Worm (Caenorhabditis elegans) whole organism, L1 larva: Measurements from ENCODE around the gene col-157.

Experiments used
- C34B4.2 ChIP-seq: sonication (generic microtip); optimal IDR thresholded peaks from 2 replicates; lab custom pipeline; 2017; ENCODE audit warnings: mild to moderate bottlenecking, missing genetic modification characterization, missing compliant biosample characterization
- F16B12.6 ChIP-seq: fragments of 150-350 bp; optimal IDR thresholded peaks from 2 replicates; lab custom pipeline; 2014; ENCODE audit warnings: missing biosample characterization, missing genetic modification characterization
- Y116A8C.19 ChIP-seq: sonication (generic microtip); optimal IDR thresholded peaks from 2 replicates; lab custom pipeline; 2016; ENCODE audit warnings: missing compliant biosample characterization, missing genetic modification characterization, borderline replicate concordance
- aha-1 ChIP-seq: fragments of 150-350 bp; optimal IDR thresholded peaks from 2 replicates; lab custom pipeline; 2014; ENCODE audit warnings: missing biosample characterization, missing genetic modification characterization
- aly-2 ChIP-seq: fragments of 150-350 bp; optimal IDR thresholded peaks from 2 replicates; lab custom pipeline; 2014; ENCODE audit warnings: missing biosample characterization, missing genetic modification characterization
- ama-1 ChIP-seq: fragments of 150-350 bp; optimal IDR thresholded peaks from 2 replicates; lab custom pipeline; 2014
- blmp-1 ChIP-seq: fragments of 150-350 bp; optimal IDR thresholded peaks from 2 replicates; lab custom pipeline; 2014; ENCODE audit warnings: missing biosample characterization, missing genetic modification characterization
- ceh-8 ChIP-seq: fragments of 200-800 bp; sonication (Bioruptor generic); optimal IDR thresholded peaks from 2 replicates; lab custom pipeline; 2018; ENCODE audit warnings: mild to moderate bottlenecking, missing genetic modification characterization, moderate library complexity, missing compliant biosample characterization
- ceh-88 ChIP-seq: fragments of 200-800 bp; sonication (Bioruptor generic); IDR thresholded peaks from 2 replicates; pipeline ENCODE4 v1.3.6; 2022; ENCODE audit warnings: missing genetic modification characterization, missing compliant biosample characterization
- ces-1 ChIP-seq: fragments of 150-350 bp; optimal IDR thresholded peaks from 2 replicates; lab custom pipeline; 2014; ENCODE audit warnings: missing biosample characterization, missing genetic modification reagents, missing genetic modification characterization
- dpl-1 ChIP-seq, 3 experiments: fragments of 150-350 bp in 2 of 3; sonication (generic microtip) in 1 of 3; optimal IDR thresholded peaks; 2 replicates each; lab custom pipeline; 2014 to 2017; ENCODE audit warnings: missing biosample characterization in 3 of 3, missing genetic modification characterization in 3 of 3, missing genetic modification reagents in 3 of 3
- efl-1 ChIP-seq, 4 experiments: fragments of 150-350 bp; optimal IDR thresholded peaks in 3 of 4; peaks in 1 of 4; 1 replicate in 1 of 4; 2 replicates in 3 of 4; lab custom pipeline; 2014; ENCODE audit warnings: missing biosample characterization in 2 of 4, missing genetic modification characterization in 2 of 4, missing genetic modification reagents in 2 of 4
- ets-5 ChIP-seq: fragments of 200-800 bp; sonication (Bioruptor generic); IDR thresholded peaks from 2 replicates; pipeline ENCODE4 v1.3.6; 2022; ENCODE audit warnings: missing genetic modification characterization, missing compliant biosample characterization
- fkh-4 ChIP-seq: sonication (generic microtip); optimal IDR thresholded peaks from 2 replicates; lab custom pipeline; 2016; ENCODE audit warnings: missing compliant biosample characterization, missing genetic modification characterization, borderline replicate concordance
- hlh-17 ChIP-seq: fragments of 200-800 bp; sonication (Bioruptor generic); optimal IDR thresholded peaks from 2 replicates; lab custom pipeline; 2018; ENCODE audit warnings: missing genetic modification characterization, mild to moderate bottlenecking, missing compliant biosample characterization, moderate library complexity, borderline replicate concordance
- hpl-2 ChIP-seq: fragments of 150-350 bp; optimal IDR thresholded peaks from 2 replicates; lab custom pipeline; 2014; ENCODE audit warnings: missing biosample characterization, missing genetic modification reagents, missing genetic modification characterization
- lin-14 ChIP-seq: fragments of 200-800 bp; sonication (Bioruptor generic); optimal IDR thresholded peaks from 2 replicates; lab custom pipeline; 2018; ENCODE audit warnings: mild to moderate bottlenecking, missing genetic modification characterization, moderate library complexity, missing compliant biosample characterization
- lin-39 ChIP-seq: fragments of 150-350 bp; optimal IDR thresholded peaks from 2 replicates; lab custom pipeline; 2014; ENCODE audit warnings: missing biosample characterization, missing genetic modification reagents, missing genetic modification characterization
- lir-3 ChIP-seq: sonication (generic microtip); optimal IDR thresholded peaks from 2 replicates; lab custom pipeline; 2016; ENCODE audit warnings: mild to moderate bottlenecking, missing genetic modification characterization, moderate library complexity, missing compliant biosample characterization; ENCODE audit not compliant: poor library complexity
- mdl-1 ChIP-seq, 2 experiments: fragments of 150-350 bp; optimal IDR thresholded peaks; 2 replicates each; lab custom pipeline; 2014 to 2017; ENCODE audit warnings: missing biosample characterization in 2 of 2, missing genetic modification characterization in 2 of 2, inconsistent platforms in 1 of 2
- mef-2 ChIP-seq: fragments of 150-350 bp; optimal IDR thresholded peaks from 2 replicates; lab custom pipeline; 2014; ENCODE audit warnings: missing biosample characterization, missing genetic modification characterization
- mep-1 ChIP-seq: fragments of 150-350 bp; optimal IDR thresholded peaks from 2 replicates; lab custom pipeline; 2014; ENCODE audit warnings: missing biosample characterization, missing genetic modification characterization
- nhr-11 ChIP-seq: fragments of 150-350 bp; optimal IDR thresholded peaks from 2 replicates; lab custom pipeline; 2014; ENCODE audit warnings: missing biosample characterization, missing genetic modification characterization
- nhr-12 ChIP-seq: sonication (generic microtip); optimal IDR thresholded peaks from 2 replicates; lab custom pipeline; 2017; ENCODE audit warnings: missing biosample characterization, missing genetic modification characterization
- nhr-19 ChIP-seq: fragments of 200-800 bp; sonication (Bioruptor generic); conservative IDR thresholded peaks from 2 replicates; pipeline ENCODE4 v1.3.6; 2022; ENCODE audit warnings: missing genetic modification characterization, missing compliant biosample characterization
- nhr-28 ChIP-seq: fragments of 150-350 bp; optimal IDR thresholded peaks from 2 replicates; lab custom pipeline; 2014; ENCODE audit warnings: missing biosample characterization, missing genetic modification characterization
- nhr-47 ChIP-seq: sonication (generic microtip); optimal IDR thresholded peaks from 2 replicates; lab custom pipeline; 2016; ENCODE audit warnings: mild to moderate bottlenecking, missing genetic modification characterization, moderate library complexity, missing compliant biosample characterization
- nhr-71 ChIP-seq: sonication (generic microtip); optimal IDR thresholded peaks from 2 replicates; lab custom pipeline; 2016; ENCODE audit warnings: mild to moderate bottlenecking, missing genetic modification characterization, moderate library complexity, missing compliant biosample characterization
- nhr-76 ChIP-seq: sonication (generic microtip); optimal IDR thresholded peaks from 2 replicates; lab custom pipeline; 2017; ENCODE audit warnings: missing biosample characterization, missing genetic modification characterization
- nhr-77 ChIP-seq: fragments of 150-350 bp; optimal IDR thresholded peaks from 2 replicates; lab custom pipeline; 2014; ENCODE audit warnings: missing biosample characterization, missing genetic modification characterization
- nhr-90 ChIP-seq: sonication (generic microtip); optimal IDR thresholded peaks from 2 replicates; lab custom pipeline; 2016; ENCODE audit warnings: mild to moderate bottlenecking, missing genetic modification characterization, missing compliant biosample characterization; ENCODE audit not compliant: poor library complexity
- pag-3 ChIP-seq: sonication (generic microtip); optimal IDR thresholded peaks from 2 replicates; lab custom pipeline; 2017; ENCODE audit warnings: missing genetic modification characterization, mild to moderate bottlenecking, missing compliant biosample characterization, antibody characterized with exemption, borderline replicate concordance; ENCODE audit not compliant: insufficient read depth
- pqm-1 ChIP-seq: sonication (generic microtip); optimal IDR thresholded peaks from 3 replicates; lab custom pipeline; 2017; ENCODE audit warnings: missing biosample characterization, missing genetic modification characterization
- rnt-1 ChIP-seq: sonication (generic microtip); optimal IDR thresholded peaks from 2 replicates; lab custom pipeline; 2016; ENCODE audit warnings: mild to moderate bottlenecking, missing genetic modification characterization, moderate library complexity, missing compliant biosample characterization
- skn-1 ChIP-seq: fragments of 150-350 bp; optimal IDR thresholded peaks from 2 replicates; lab custom pipeline; 2014; ENCODE audit warnings: missing biosample characterization, missing genetic modification characterization
- sox-4 ChIP-seq: sonication (generic microtip); optimal IDR thresholded peaks from 2 replicates; lab custom pipeline; 2016; ENCODE audit warnings: missing genetic modification characterization, missing compliant biosample characterization
- sptf-1 ChIP-seq: fragments of 150-350 bp; optimal IDR thresholded peaks from 2 replicates; lab custom pipeline; 2014; ENCODE audit warnings: missing biosample characterization, missing genetic modification characterization
- sup-37 ChIP-seq: fragments of 200-800 bp; sonication (Bioruptor generic); optimal IDR thresholded peaks from 2 replicates; lab custom pipeline; 2018; ENCODE audit warnings: mild to moderate bottlenecking, missing genetic modification characterization, missing compliant biosample characterization
- swsn-7 ChIP-seq: sonication (generic microtip); optimal IDR thresholded peaks from 2 replicates; lab custom pipeline; 2016; ENCODE audit warnings: missing genetic modification characterization, missing compliant biosample characterization
- unc-30 ChIP-seq: sonication (generic microtip); optimal IDR thresholded peaks from 2 replicates; lab custom pipeline; 2017; ENCODE audit warnings: missing biosample characterization, missing genetic modification characterization
- unc-62 ChIP-seq: fragments of 150-350 bp; optimal IDR thresholded peaks from 2 replicates; lab custom pipeline; 2014; ENCODE audit warnings: missing biosample characterization, missing genetic modification reagents, missing genetic modification characterization
- unc-86 ChIP-seq: sonication (generic microtip); optimal IDR thresholded peaks from 2 replicates; lab custom pipeline; 2016; ENCODE audit warnings: missing genetic modification characterization, missing compliant biosample characterization
- unc-98 ChIP-seq: fragments of 200-800 bp; sonication (Bioruptor generic); IDR thresholded peaks from 2 replicates; pipeline ENCODE4 v1.3.6; 2022; ENCODE audit warnings: missing genetic modification characterization, missing compliant biosample characterization
- zag-1 ChIP-seq: fragments of 150-350 bp; optimal IDR thresholded peaks from 2 replicates; lab custom pipeline; 2014; ENCODE audit warnings: missing biosample characterization, missing genetic modification characterization
- zip-4 ChIP-seq: fragments of 200-800 bp; sonication (Bioruptor generic); optimal IDR thresholded peaks from 2 replicates; lab custom pipeline; 2018; ENCODE audit warnings: mild to moderate bottlenecking, missing genetic modification characterization, moderate library complexity, missing compliant biosample characterization
- ztf-11 ChIP-seq, 2 experiments: sonication (generic microtip); optimal IDR thresholded peaks; 2 replicates each; lab custom pipeline; 2016 to 2017; ENCODE audit warnings: missing genetic modification characterization in 2 of 2, missing biosample characterization in 1 of 2, missing compliant biosample characterization in 1 of 2
- ztf-4 ChIP-seq: fragments of 150-350 bp; optimal IDR thresholded peaks from 2 replicates; lab custom pipeline; 2014; ENCODE audit warnings: missing biosample characterization, missing genetic modification characterization

col-157 gene

ce11 chrV:11531831-11532534 is 48.1 kb downstream of the col-157 start (continued):
- TF ChIP-seq nhr-19 (peak; percentile 84), pqm-1 (tag; lab: Kevin White, UChicago) (peak; percentile 30), nhr-11 (tag; lab: Kevin White, UChicago) (peak; percentile 30), aha-1 (no peak), F16B12.6 (tag; lab: Kevin White, UChicago) (no peak), mep-1 (tag; lab: Kevin White, UChicago) (peak; percentile 74), nhr-47 (tag; lab: Kevin White, UChicago) (peak; percentile 76), sptf-1 (tag; lab: Kevin White, UChicago) (no peak), swsn-7 (tag; lab: Kevin White, UChicago) (peak; percentile 81), ets-5 (GFP tag; lab: Robert Waterston, UW) (no peak), nhr-71 (tag; lab: Kevin White, UChicago) (peak; percentile 97), ceh-88 (GFP tag; lab: Robert Waterston, UW) (0 out of 2 replicates have a peak, but pooled peaks have one; percentile 23), unc-86 (no peak), Y116A8C.19 (tag; lab: Kevin White, UChicago) (no peak), efl-1 (optimal IDR thresholded peaks at IDR 0.05; lab: Kevin White, UChicago) (peak; percentile 56 to 57), efl-1 (GFP tag; optimal IDR thresholded peaks at IDR 0.05 in 1 of 2; lab: Kevin White, UChicago) (peak; percentile 26 to 95), mdl-1 (tag; optimal IDR thresholded peaks at IDR 0.05; lab: Kevin White, UChicago) (peak; percentile 53 to 96), sup-37 (GFP tag; lab: Kevin White, UChicago) (peak; percentile 51), dpl-1 (GFP tag; optimal IDR thresholded peaks at IDR 0.05; lab: Kevin White, UChicago) (peak; percentile 19 to 55 (median 25)), lin-14 (GFP tag; lab: Kevin White, UChicago) (peak; percentile 97), zip-4 (GFP tag; lab: Kevin White, UChicago) (no peak), C34B4.2 (no peak), zag-1 (no peak), lir-3 (tag; lab: Kevin White, UChicago) (peak; percentile 29), nhr-77 (tag; lab: Kevin White, UChicago) (peak; percentile 79), sox-4 (tag; lab: Kevin White, UChicago) (no peak), unc-98 (no peak; the same call in 1 of the 2 replicates), ztf-4 (tag; lab: Kevin White, UChicago) (peak; percentile 2), rnt-1 (tag; lab: Kevin White, UChicago) (peak; percentile 79), aly-2 (tag; lab: Kevin White, UChicago) (no peak), nhr-28 (tag; lab: Kevin White, UChicago) (no peak), blmp-1 (tag; lab: Kevin White, UChicago) (peak; percentile 92), ceh-8 (no peak), mef-2 (tag; lab: Kevin White, UChicago) (peak; percentile 24), pag-3 (tag; lab: Kevin White, UChicago) (peak; percentile 38), ama-1 (no peak), unc-62 (no peak), lin-39 (peak; percentile 44), ces-1 (GFP tag; lab: Kevin White, UChicago) (no peak), hpl-2 (GFP tag; lab: Kevin White, UChicago) (peak; percentile 20), skn-1 (tag; lab: Kevin White, UChicago) (peak; percentile 62), fkh-4 (tag; lab: Kevin White, UChicago) (peak; percentile 72), hlh-17 (no peak), nhr-12 (tag; lab: Kevin White, UChicago) (no peak), ztf-11 (tag; optimal IDR thresholded peaks at IDR 0.05; lab: Kevin White, UChicago) (peak in 1 of 2 experiments; percentile 13), nhr-90 (peak; percentile 88), nhr-76 (tag; lab: Kevin White, UChicago) (no peak), unc-30 (no peak)
- TF ChIP-seq, all 84 proteins: peak for 49
